Worm (Caenorhabditis elegans) whole organism, L1 larva: ENCODE measurements around the gene C43G2.3.

Source experiments
- C16A3.4 ChIP-seq: fragments of 150-350 bp; optimal IDR thresholded peaks from 2 replicates; lab custom pipeline; 2014; ENCODE audit warnings: missing biosample characterization, missing genetic modification characterization
- Y116A8C.19 ChIP-seq: sonication (generic microtip); optimal IDR thresholded peaks from 2 replicates; lab custom pipeline; 2016; ENCODE audit warnings: missing compliant biosample characterization, missing genetic modification characterization, borderline replicate concordance
- aha-1 ChIP-seq: fragments of 150-350 bp; optimal IDR thresholded peaks from 2 replicates; lab custom pipeline; 2014; ENCODE audit warnings: missing biosample characterization, missing genetic modification characterization
- aly-2 ChIP-seq: fragments of 150-350 bp; optimal IDR thresholded peaks from 2 replicates; lab custom pipeline; 2014; ENCODE audit warnings: missing biosample characterization, missing genetic modification characterization
- ama-1 ChIP-seq: fragments of 150-350 bp; optimal IDR thresholded peaks from 2 replicates; lab custom pipeline; 2014
- blmp-1 ChIP-seq: fragments of 150-350 bp; optimal IDR thresholded peaks from 2 replicates; lab custom pipeline; 2014; ENCODE audit warnings: missing biosample characterization, missing genetic modification characterization
- ceh-82 ChIP-seq, 3 experiments: fragments of 150-350 bp in 1 of 3; sonication (generic microtip) in 2 of 3; optimal IDR thresholded peaks; 2 replicates each; lab custom pipeline; 2014 to 2017; ENCODE audit warnings: missing biosample characterization in 3 of 3, missing genetic modification characterization in 3 of 3
- ceh-88 ChIP-seq: fragments of 200-800 bp; sonication (Bioruptor generic); IDR thresholded peaks from 2 replicates; pipeline ENCODE4 v1.3.6; 2022; ENCODE audit warnings: missing genetic modification characterization, missing compliant biosample characterization
- ceh-90 ChIP-seq: sonication (generic microtip); optimal IDR thresholded peaks from 2 replicates; lab custom pipeline; 2016; ENCODE audit warnings: missing genetic modification characterization, missing compliant biosample characterization
- ces-1 ChIP-seq: fragments of 150-350 bp; optimal IDR thresholded peaks from 2 replicates; lab custom pipeline; 2014; ENCODE audit warnings: missing biosample characterization, missing genetic modification reagents, missing genetic modification characterization
- dpl-1 ChIP-seq, 3 experiments: fragments of 150-350 bp in 2 of 3; sonication (generic microtip) in 1 of 3; optimal IDR thresholded peaks; 2 replicates each; lab custom pipeline; 2014 to 2017; ENCODE audit warnings: missing biosample characterization in 3 of 3, missing genetic modification characterization in 3 of 3, missing genetic modification reagents in 3 of 3
- efl-1 ChIP-seq, 4 experiments: fragments of 150-350 bp; optimal IDR thresholded peaks in 3 of 4; peaks in 1 of 4; 1 replicate in 1 of 4; 2 replicates in 3 of 4; lab custom pipeline; 2014; ENCODE audit warnings: missing biosample characterization in 2 of 4, missing genetic modification characterization in 2 of 4, missing genetic modification reagents in 2 of 4
- egl-13 ChIP-seq: sonication (generic microtip); optimal IDR thresholded peaks from 2 replicates; lab custom pipeline; 2016; ENCODE audit warnings: missing genotype, missing genetic modification reagents, missing genetic modification characterization, missing compliant biosample characterization
- egl-27 ChIP-seq, 2 experiments: fragments of 150-350 bp in 1 of 2; sonication (generic microtip); optimal IDR thresholded peaks; 3 replicates each; lab custom pipeline; 2017 to 2018; ENCODE audit warnings: missing biosample characterization in 2 of 2, missing genetic modification characterization in 2 of 2, missing genetic modification reagents in 2 of 2
- elt-2 ChIP-seq: sonication (generic microtip); optimal IDR thresholded peaks from 2 replicates; lab custom pipeline; 2016; ENCODE audit warnings: missing genetic modification characterization, mild to moderate bottlenecking, inconsistent platforms, missing compliant biosample characterization, missing genetic modification reagents
- elt-3 ChIP-seq, 6 experiments: fragments of 150-350 bp in 1 of 6; sonication (generic microtip); optimal IDR thresholded peaks; 2 replicates each; lab custom pipeline; 2017 to 2018; ENCODE audit warnings: missing biosample characterization in 6 of 6, missing genetic modification characterization in 6 of 6, inconsistent platforms in 1 of 6
- fkh-10 ChIP-seq: sonication (generic microtip); optimal IDR thresholded peaks from 2 replicates; lab custom pipeline; 2017; ENCODE audit warnings: missing biosample characterization, missing genetic modification reagents, missing genetic modification characterization
- hlh-4 ChIP-seq: sonication (generic microtip); optimal IDR thresholded peaks from 2 replicates; lab custom pipeline; 2016; ENCODE audit warnings: mild to moderate bottlenecking, missing genetic modification characterization, missing compliant biosample characterization
- isw-1 ChIP-seq: fragments of 200-800 bp; sonication (Bioruptor generic); IDR thresholded peaks from 2 replicates; pipeline ENCODE4 v1.3.6; 2022; ENCODE audit warnings: missing genetic modification characterization, missing compliant biosample characterization
- lin-13 ChIP-seq: fragments of 150-350 bp; optimal IDR thresholded peaks from 2 replicates; lab custom pipeline; 2014; ENCODE audit warnings: missing biosample characterization, missing genetic modification reagents, missing genetic modification characterization
- lin-14 ChIP-seq: fragments of 200-800 bp; sonication (Bioruptor generic); optimal IDR thresholded peaks from 2 replicates; lab custom pipeline; 2018; ENCODE audit warnings: mild to moderate bottlenecking, missing genetic modification characterization, moderate library complexity, missing compliant biosample characterization
- lin-35 ChIP-seq, 2 experiments: fragments of 150-350 bp; optimal IDR thresholded peaks; 2 replicates each; lab custom pipeline; 2014; ENCODE audit warnings: missing biosample characterization in 2 of 2, missing genetic modification characterization in 2 of 2, missing genetic modification reagents in 2 of 2
- lin-39 ChIP-seq: fragments of 150-350 bp; optimal IDR thresholded peaks from 2 replicates; lab custom pipeline; 2014; ENCODE audit warnings: missing biosample characterization, missing genetic modification reagents, missing genetic modification characterization
- lir-3 ChIP-seq: sonication (generic microtip); optimal IDR thresholded peaks from 2 replicates; lab custom pipeline; 2016; ENCODE audit warnings: mild to moderate bottlenecking, missing genetic modification characterization, moderate library complexity, missing compliant biosample characterization; ENCODE audit not compliant: poor library complexity
- lsy-2 ChIP-seq, 2 experiments: fragments of 150-350 bp; optimal IDR thresholded peaks; 2 replicates each; lab custom pipeline; 2014; ENCODE audit warnings: missing biosample characterization in 2 of 2, missing genetic modification characterization in 2 of 2
- mep-1 ChIP-seq: fragments of 150-350 bp; optimal IDR thresholded peaks from 2 replicates; lab custom pipeline; 2014; ENCODE audit warnings: missing biosample characterization, missing genetic modification characterization
- nhr-11 ChIP-seq: fragments of 150-350 bp; optimal IDR thresholded peaks from 2 replicates; lab custom pipeline; 2014; ENCODE audit warnings: missing biosample characterization, missing genetic modification characterization
- nhr-20 ChIP-seq: sonication (generic microtip); optimal IDR thresholded peaks from 2 replicates; lab custom pipeline; 2016; ENCODE audit warnings: mild to moderate bottlenecking, missing genetic modification characterization, missing compliant biosample characterization
- nhr-237 ChIP-seq: fragments of 150-350 bp; optimal IDR thresholded peaks from 2 replicates; lab custom pipeline; 2014; ENCODE audit warnings: missing biosample characterization, missing genetic modification characterization
- nhr-28 ChIP-seq: fragments of 150-350 bp; optimal IDR thresholded peaks from 2 replicates; lab custom pipeline; 2014; ENCODE audit warnings: missing biosample characterization, missing genetic modification characterization
- nhr-77 ChIP-seq: fragments of 150-350 bp; optimal IDR thresholded peaks from 2 replicates; lab custom pipeline; 2014; ENCODE audit warnings: missing biosample characterization, missing genetic modification characterization
- nhr-84 ChIP-seq: sonication (generic microtip); optimal IDR thresholded peaks from 2 replicates; lab custom pipeline; 2017; ENCODE audit warnings: missing biosample characterization, missing genetic modification characterization
- nhr-85 ChIP-seq: sonication (generic microtip); peaks from one replicate; lab custom pipeline; 2016; ENCODE audit warnings: missing genetic modification characterization, inconsistent platforms, missing compliant biosample characterization
- nhr-90 ChIP-seq: sonication (generic microtip); optimal IDR thresholded peaks from 2 replicates; lab custom pipeline; 2016; ENCODE audit warnings: mild to moderate bottlenecking, missing genetic modification characterization, missing compliant biosample characterization; ENCODE audit not compliant: poor library complexity
- pax-3 ChIP-seq: fragments of 200-800 bp; sonication (Bioruptor generic); optimal IDR thresholded peaks from 2 replicates; lab custom pipeline; 2018; ENCODE audit warnings: mild to moderate bottlenecking, missing genetic modification characterization, moderate library complexity, missing compliant biosample characterization
- pqm-1 ChIP-seq: sonication (generic microtip); optimal IDR thresholded peaks from 3 replicates; lab custom pipeline; 2017; ENCODE audit warnings: missing biosample characterization, missing genetic modification characterization
- skn-1 ChIP-seq: fragments of 150-350 bp; optimal IDR thresholded peaks from 2 replicates; lab custom pipeline; 2014; ENCODE audit warnings: missing biosample characterization, missing genetic modification characterization
- snpc-4 ChIP-seq: fragments of 150-350 bp; optimal IDR thresholded peaks from 2 replicates; lab custom pipeline; 2014; ENCODE audit warnings: missing biosample characterization, missing genetic modification characterization
- snu-23 ChIP-seq: sonication (generic microtip); optimal IDR thresholded peaks from 2 replicates; lab custom pipeline; 2016; ENCODE audit warnings: missing genetic modification characterization, missing compliant biosample characterization
- sptf-1 ChIP-seq: fragments of 150-350 bp; optimal IDR thresholded peaks from 2 replicates; lab custom pipeline; 2014; ENCODE audit warnings: missing biosample characterization, missing genetic modification characterization
- sup-37 ChIP-seq: fragments of 200-800 bp; sonication (Bioruptor generic); optimal IDR thresholded peaks from 2 replicates; lab custom pipeline; 2018; ENCODE audit warnings: mild to moderate bottlenecking, missing genetic modification characterization, missing compliant biosample characterization
- xbp-1 ChIP-seq: sonication (generic microtip); optimal IDR thresholded peaks from 2 replicates; lab custom pipeline; 2016; ENCODE audit warnings: missing genetic modification characterization, missing compliant biosample characterization
- zag-1 ChIP-seq: fragments of 150-350 bp; optimal IDR thresholded peaks from 2 replicates; lab custom pipeline; 2014; ENCODE audit warnings: missing biosample characterization, missing genetic modification characterization
- ztf-11 ChIP-seq, 2 experiments: sonication (generic microtip); optimal IDR thresholded peaks; 2 replicates each; lab custom pipeline; 2016 to 2017; ENCODE audit warnings: missing genetic modification characterization in 2 of 2, missing biosample characterization in 1 of 2, missing compliant biosample characterization in 1 of 2
- ztf-4 ChIP-seq: fragments of 150-350 bp; optimal IDR thresholded peaks from 2 replicates; lab custom pipeline; 2014; ENCODE audit warnings: missing biosample characterization, missing genetic modification characterization

C43G2.3 gene

DNA sequence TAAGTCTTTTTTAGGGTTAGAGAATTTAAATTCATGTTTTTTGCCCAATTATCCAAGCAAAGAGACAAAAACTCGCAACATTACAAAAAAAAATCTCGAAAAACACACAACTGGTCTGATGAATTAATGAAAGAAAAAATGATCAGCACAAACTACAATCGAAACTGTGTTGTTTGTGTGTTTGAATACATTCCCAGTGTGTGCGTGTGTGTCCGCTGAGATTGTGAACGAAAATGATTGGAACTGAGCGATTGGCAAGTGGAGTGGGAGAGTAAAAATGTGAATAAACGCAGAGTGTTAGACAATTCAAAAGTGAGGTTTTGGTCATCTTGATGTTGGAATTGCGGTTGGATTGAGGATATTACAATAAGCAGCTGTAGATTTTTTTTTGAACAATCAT lies 28.6 kb downstream of the C43G2.3 start:
- no peak for TF ChIP-seq ceh-90 (tag; lab: Kevin White, UChicago)
- TF ChIP-seq lin-13 (GFP tag; lab: Kevin White, UChicago), result no peak
- no peak for TF ChIP-seq zag-1
- no peak for TF ChIP-seq efl-1 (optimal IDR thresholded peaks at IDR 0.05; lab: Kevin White, UChicago)
- peak in 1 of 2 experiments; percentile 62 for TF ChIP-seq efl-1 (GFP tag; optimal IDR thresholded peaks at IDR 0.05 in 1 of 2; lab: Kevin White, UChicago)
- peak; percentile 12 for TF ChIP-seq snu-23 (GFP tag; lab: Kevin White, UChicago)
- peak; percentile 48 for TF ChIP-seq blmp-1 (tag; lab: Kevin White, UChicago)
- peak; percentile 56 for TF ChIP-seq lin-14
- TF ChIP-seq, all 84 proteins: peak for 4

DNA sequence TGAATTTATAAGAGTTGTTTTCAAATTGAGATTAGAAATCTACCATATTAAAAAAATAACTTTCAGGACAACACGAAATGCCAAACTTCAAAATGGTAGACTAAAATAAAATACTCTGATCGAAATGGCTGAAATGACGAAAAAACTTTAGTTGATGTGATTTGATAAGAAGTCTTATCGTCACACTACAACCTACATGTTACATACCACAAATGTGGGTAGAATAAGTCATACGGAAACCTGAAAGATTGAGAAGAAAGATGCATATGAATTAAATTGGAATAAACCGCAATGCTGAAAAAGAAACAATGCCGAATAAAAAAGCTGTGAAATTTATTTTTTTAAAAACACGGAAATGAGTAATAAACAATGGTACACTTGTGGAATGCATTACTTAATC lies 29.0 kb downstream of the C43G2.3 start:
- TF ChIP-seq ztf-4 (tag; lab: Kevin White, UChicago), result no peak
- no peak for TF ChIP-seq ceh-82 (tag; optimal IDR thresholded peaks at IDR 0.05; lab: Kevin White, UChicago)
- peak in 1 of 6 experiments; percentile 33 for TF ChIP-seq elt-3 (tag; optimal IDR thresholded peaks at IDR 0.05; lab: Kevin White, UChicago)
- TF ChIP-seq nhr-90 (tag; lab: Kevin White, UChicago), result no peak
- no peak for TF ChIP-seq ces-1 (GFP tag; lab: Kevin White, UChicago)
- no peak for TF ChIP-seq nhr-237 (tag; lab: Kevin White, UChicago)
- TF ChIP-seq nhr-85 (tag; lab: Kevin White, UChicago), result peak; percentile 60
- no peak for TF ChIP-seq C16A3.4 (tag; lab: Kevin White, UChicago)
- no peak for TF ChIP-seq ama-1
- no peak for TF ChIP-seq snpc-4 (tag; lab: Kevin White, UChicago)
- no peak for TF ChIP-seq lin-39 (tag; lab: Kevin White, UChicago)
- TF ChIP-seq, all 84 proteins: peak for 2

DNA sequence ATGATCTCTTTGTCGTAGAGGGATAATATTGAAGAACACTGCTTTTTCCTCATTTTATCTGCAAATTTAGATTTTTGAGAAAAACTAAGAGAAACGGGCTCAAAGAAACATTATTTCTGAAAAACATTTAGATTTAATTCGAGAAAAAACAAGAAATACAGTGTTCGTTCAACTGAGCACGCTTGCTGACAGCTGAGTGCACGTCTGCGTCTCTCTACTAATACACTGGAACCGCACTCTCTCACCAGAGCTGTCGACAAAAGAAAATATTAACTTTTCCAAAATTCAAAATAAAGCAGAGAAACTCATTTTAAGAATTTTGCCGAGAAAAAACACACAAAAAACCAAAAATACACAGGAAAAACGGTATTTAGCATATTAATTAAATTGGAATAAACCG lies 35.3 kb downstream of the C43G2.3 start, which contains the start of gene drh-1:
Gene drh-1, minus strand, starts transcription at position 58 of the 400 bp plus-strand sequence.
- TF ChIP-seq pax-3 (tag; lab: Kevin White, UChicago) (no peak), lin-35 (GFP tag; optimal IDR thresholded peaks at IDR 0.05; lab: Kevin White, UChicago) (peak in 1 of 2 experiments; percentile 6), dpl-1 (GFP tag; optimal IDR thresholded peaks at IDR 0.05; lab: Kevin White, UChicago) (peak in 1 of 3 experiments; percentile 30), nhr-20 (tag; lab: Kevin White, UChicago) (no peak), lir-3 (no peak), efl-1 (optimal IDR thresholded peaks at IDR 0.05; lab: Kevin White, UChicago) (peak; percentile 19 to 29), efl-1 (GFP tag; optimal IDR thresholded peaks at IDR 0.05 in 1 of 2; lab: Kevin White, UChicago) (no peak), lin-14 (peak; percentile 50), sup-37 (GFP tag; lab: Kevin White, UChicago) (no peak), lsy-2 (tag; optimal IDR thresholded peaks at IDR 0.05; lab: Kevin White, UChicago) (peak in 1 of 2 experiments; percentile 52), aly-2 (tag; lab: Kevin White, UChicago) (no peak)

DNA sequence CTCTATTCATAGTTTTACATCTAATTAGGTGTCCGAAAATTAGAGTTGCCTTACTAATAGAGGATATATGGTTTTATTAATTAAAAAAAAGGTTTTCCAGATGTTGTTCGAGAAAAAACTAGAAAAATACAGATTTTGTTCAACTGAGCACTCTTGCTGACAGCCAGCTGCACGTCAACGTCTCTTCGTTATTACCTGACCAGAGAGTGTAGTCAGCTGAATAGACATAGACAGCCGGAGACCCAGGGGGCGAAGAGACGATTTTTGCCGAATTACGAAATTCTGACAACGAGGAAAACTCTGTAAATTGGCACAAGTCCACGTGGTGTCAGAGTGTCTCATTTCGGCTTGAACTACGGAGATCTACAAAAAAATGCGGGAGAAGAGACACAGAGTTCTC lies 40.6 kb downstream of the C43G2.3 start:
- TF ChIP-seq nhr-85 (tag; lab: Kevin White, UChicago) (no peak), egl-13 (no peak), lin-35 (GFP tag; optimal IDR thresholded peaks at IDR 0.05; lab: Kevin White, UChicago) (peak in 1 of 2 experiments; percentile 36), nhr-11 (tag; lab: Kevin White, UChicago) (no peak), pax-3 (tag; lab: Kevin White, UChicago) (no peak), egl-27 (tag; optimal IDR thresholded peaks at IDR 0.05; lab: Kevin White, UChicago) (no peak), skn-1 (tag; lab: Kevin White, UChicago) (peak; percentile 48), nhr-84 (tag; lab: Kevin White, UChicago) (no peak), elt-2 (no peak), ceh-82 (tag; optimal IDR thresholded peaks at IDR 0.05; lab: Kevin White, UChicago) (peak in 1 of 3 experiments; percentile 16), isw-1 (GFP tag; lab: Robert Waterston, UW) (no peak), xbp-1 (tag; lab: Kevin White, UChicago) (no peak), fkh-10 (GFP tag; lab: Kevin White, UChicago) (no peak), nhr-28 (no peak), aha-1 (tag; lab: Kevin White, UChicago) (no peak), aly-2 (tag; lab: Kevin White, UChicago) (no peak), snu-23 (GFP tag; lab: Kevin White, UChicago) (no peak), lir-3 (no peak), zag-1 (no peak), C16A3.4 (tag; lab: Kevin White, UChicago) (no peak), mep-1 (no peak), pqm-1 (no peak), hlh-4 (tag; lab: Kevin White, UChicago) (no peak), Y116A8C.19 (tag; lab: Kevin White, UChicago) (no peak), ztf-11 (tag; optimal IDR thresholded peaks at IDR 0.05; lab: Kevin White, UChicago) (no peak), sptf-1 (tag; lab: Kevin White, UChicago) (no peak), nhr-77 (tag; lab: Kevin White, UChicago) (no peak), lsy-2 (tag; optimal IDR thresholded peaks at IDR 0.05; lab: Kevin White, UChicago) (peak in 1 of 2 experiments; percentile 42), ceh-88 (GFP tag; lab: Robert Waterston, UW) (no peak)
